Fruit fly (Drosophila melanogaster) whole organism, embryonic: ENCODE results near the gene Uba4.

Source experiments
- Awh ChIP-seq: fragments of 200-800 bp; sonication (Bioruptor generic); IDR thresholded peaks from 2 replicates; pipeline ENCODE4, ENCODE4 v1.3.6; 2022; ENCODE audit warnings: missing biosample characterization, missing genetic modification characterization
- Bteb2 ChIP-seq: fragments of 200-800 bp; sonication (Bioruptor generic); optimal IDR thresholded peaks from 2 replicates; lab custom pipeline; 2016; ENCODE audit warnings: missing biosample characterization, missing genetic modification characterization
- C15 ChIP-seq: fragments of 200-800 bp; sonication (Bioruptor generic); IDR thresholded peaks from 3 replicates; pipeline ENCODE4 v1.3.6; 2022; ENCODE audit warnings: missing biosample characterization, missing genetic modification characterization
- CG10267 ChIP-seq: fragments of 200-800 bp; sonication (Bioruptor generic); optimal IDR thresholded peaks from 2 replicates; lab custom pipeline; 2018; ENCODE audit warnings: missing biosample characterization, mild to moderate bottlenecking, missing genetic modification characterization, moderate library complexity
- CG10321 ChIP-seq: fragments of 200-800 bp; sonication (Bioruptor generic); IDR thresholded peaks from 2 replicates; pipeline ENCODE4 v1.3.6; 2022; ENCODE audit warnings: missing biosample characterization, missing genetic modification characterization
- CG10979 ChIP-seq: fragments of 200-800 bp; sonication (Bioruptor generic); optimal IDR thresholded peaks from 2 replicates; lab custom pipeline; 2018; ENCODE audit warnings: missing biosample characterization, mild to moderate bottlenecking, missing genetic modification characterization, moderate library complexity
- CG11456 ChIP-seq: fragments of 200-800 bp; sonication (Bioruptor generic); IDR thresholded peaks from 3 replicates; pipeline ENCODE4 v1.3.6; 2022; ENCODE audit warnings: missing biosample characterization, missing genetic modification characterization
- CG11504 ChIP-seq: fragments of 200-800 bp; sonication (Bioruptor generic); optimal IDR thresholded peaks from 3 replicates; lab custom pipeline; 2019; ENCODE audit warnings: missing biosample characterization, mild to moderate bottlenecking, missing genetic modification characterization, moderate library complexity
- CG11696 ChIP-seq: fragments of 200-800 bp; sonication (Bioruptor generic); IDR thresholded peaks from 2 replicates; pipeline ENCODE4 v1.3.6; 2022; ENCODE audit warnings: missing biosample characterization, missing genetic modification characterization
- CG1603 ChIP-seq: fragments of 200-800 bp; sonication (Bioruptor generic); optimal IDR thresholded peaks from 2 replicates; lab custom pipeline; 2019; ENCODE audit warnings: missing biosample characterization, mild to moderate bottlenecking, missing genetic modification characterization, moderate library complexity
- CG16863 ChIP-seq: fragments of 200-800 bp; sonication (Bioruptor generic); optimal IDR thresholded peaks from 3 replicates; lab custom pipeline; 2016; ENCODE audit warnings: missing biosample characterization, missing genetic modification characterization
- CG2678 ChIP-seq: fragments of 200-800 bp; sonication (Bioruptor generic); optimal IDR thresholded peaks from 3 replicates; lab custom pipeline; 2019; ENCODE audit warnings: missing biosample characterization, mild to moderate bottlenecking, missing genetic modification characterization, moderate library complexity
- CG30403 ChIP-seq: fragments of 200-800 bp; sonication (Bioruptor generic); optimal IDR thresholded peaks from 3 replicates; lab custom pipeline; 2016; ENCODE audit warnings: missing biosample characterization, missing genetic modification characterization
- CG31441 ChIP-seq: fragments of 200-800 bp; sonication (Bioruptor generic); IDR thresholded peaks from 2 replicates; pipeline ENCODE4 v1.3.6; 2022; ENCODE audit warnings: missing biosample characterization, missing genetic modification characterization
- CG32532 ChIP-seq: fragments of 200-800 bp; sonication (Bioruptor generic); IDR thresholded peaks from 2 replicates; pipeline ENCODE4 v1.3.6; 2022; ENCODE audit warnings: missing biosample characterization, missing genetic modification characterization
- CG34224 ChIP-seq: fragments of 200-800 bp; sonication (Bioruptor generic); IDR thresholded peaks from 3 replicates; pipeline ENCODE4 v1.3.6; 2022; ENCODE audit warnings: missing biosample characterization, missing genetic modification characterization; ENCODE audit not compliant: partially characterized antibody
- CG4424 ChIP-seq: fragments of 200-800 bp; sonication (Bioruptor generic); optimal IDR thresholded peaks from 3 replicates; lab custom pipeline; 2016; ENCODE audit warnings: missing biosample characterization, missing genetic modification characterization
- CG4820 ChIP-seq: fragments of 200-800 bp; sonication (Bioruptor generic); optimal IDR thresholded peaks from 3 replicates; lab custom pipeline; 2016; ENCODE audit warnings: missing biosample characterization, missing genetic modification characterization
- CG6254 ChIP-seq: fragments of 200-800 bp; sonication (Bioruptor generic); optimal IDR thresholded peaks from 3 replicates; lab custom pipeline; 2017; ENCODE audit warnings: mild to moderate bottlenecking, missing biosample characterization, missing genetic modification reagents, missing genetic modification characterization
- CG6689 ChIP-seq: fragments of 200-800 bp; sonication (Bioruptor generic); IDR thresholded peaks from 2 replicates; pipeline ENCODE4 v1.3.6; 2022; ENCODE audit warnings: missing biosample characterization, missing genetic modification characterization
- CG8388 ChIP-seq: fragments of 200-800 bp; sonication (Bioruptor generic); optimal IDR thresholded peaks from 2 replicates; lab custom pipeline; 2019; ENCODE audit warnings: missing biosample characterization, mild to moderate bottlenecking, missing genetic modification characterization, moderate library complexity
- CG8924 ChIP-seq: fragments of 200-800 bp; optimal IDR thresholded peaks from 3 replicates; lab custom pipeline; 2019; ENCODE audit warnings: missing biosample characterization, mild to moderate bottlenecking, missing genetic modification characterization, moderate library complexity
- CG9727 ChIP-seq: fragments of 200-800 bp; sonication (Bioruptor generic); optimal IDR thresholded peaks from 3 replicates; lab custom pipeline; 2017; ENCODE audit warnings: missing biosample characterization, mild to moderate bottlenecking, missing genetic modification characterization
- CG9932 ChIP-seq: fragments of 200-800 bp; sonication (Bioruptor generic); IDR thresholded peaks from 2 replicates; pipeline ENCODE4 v1.3.6; 2022; ENCODE audit warnings: missing biosample characterization, missing genetic modification characterization
- Drgx ChIP-seq: fragments of 200-800 bp; sonication (Bioruptor generic); IDR thresholded peaks from 2 replicates; pipeline ENCODE4 v1.3.6; 2022; ENCODE audit warnings: missing biosample characterization, missing genetic modification characterization
- Hand ChIP-seq: fragments of 200-800 bp; sonication (Bioruptor generic); optimal IDR thresholded peaks from 2 replicates; lab custom pipeline; 2017; ENCODE audit warnings: mild to moderate bottlenecking, missing biosample characterization, missing genetic modification reagents, missing genetic modification characterization
- Hmr ChIP-seq: fragments of 200-800 bp; sonication (Bioruptor generic); optimal IDR thresholded peaks from 3 replicates; lab custom pipeline; 2017; ENCODE audit warnings: mild to moderate bottlenecking, missing biosample characterization, missing genetic modification reagents, missing genetic modification characterization
- Hr3 ChIP-seq: fragments of 200-800 bp; sonication (Bioruptor generic); optimal IDR thresholded peaks from 3 replicates; lab custom pipeline; 2016; ENCODE audit warnings: missing biosample characterization, missing genetic modification characterization
- Hr51 ChIP-seq, 2 experiments: fragments of 200-800 bp; sonication (Bioruptor generic); optimal IDR thresholded peaks; 2 replicates in 1 of 2; 3 replicates in 1 of 2; lab custom pipeline; 2016 to 2018; ENCODE audit warnings: missing biosample characterization in 2 of 2, missing genetic modification characterization in 2 of 2, mild to moderate bottlenecking in 1 of 2, moderate library complexity in 1 of 2
- Nf-YC ChIP-seq: fragments of 200-800 bp; optimal IDR thresholded peaks from 3 replicates; lab custom pipeline; 2019; ENCODE audit warnings: missing biosample characterization, mild to moderate bottlenecking, missing genetic modification characterization, moderate library complexity
- Ptx1 ChIP-seq: fragments of 200-800 bp; sonication (Bioruptor generic); IDR thresholded peaks from 2 replicates; pipeline ENCODE4 v1.3.6; 2022; ENCODE audit warnings: missing biosample characterization, missing genetic modification characterization
- Sox102F ChIP-seq: fragments of 200-800 bp; sonication (Bioruptor generic); optimal IDR thresholded peaks from 2 replicates; lab custom pipeline; 2018; ENCODE audit warnings: missing biosample characterization, mild to moderate bottlenecking, missing genetic modification characterization, moderate library complexity
- Spps ChIP-seq: fragments of 200-800 bp; sonication (Bioruptor generic); optimal IDR thresholded peaks from 2 replicates; lab custom pipeline; 2018; ENCODE audit warnings: missing biosample characterization, mild to moderate bottlenecking, missing genetic modification characterization
- Xrp1 ChIP-seq: fragments of 200-800 bp; sonication (Bioruptor generic); IDR thresholded peaks from 2 replicates; pipeline ENCODE4 v1.3.6; 2022; ENCODE audit warnings: missing biosample characterization, missing genetic modification characterization
- esg ChIP-seq: fragments of 200-800 bp; sonication (Bioruptor generic); conservative IDR thresholded peaks from 2 replicates; pipeline ENCODE4 v1.3.6; 2022; ENCODE audit warnings: missing biosample characterization, missing genetic modification characterization
- fd96Cb ChIP-seq: fragments of 200-800 bp; sonication (Bioruptor generic); optimal IDR thresholded peaks from 2 replicates; lab custom pipeline; 2018; ENCODE audit warnings: missing biosample characterization, mild to moderate bottlenecking, missing genetic modification characterization, moderate library complexity
- gsb-n ChIP-seq: fragments of 200-800 bp; sonication (Bioruptor generic); optimal IDR thresholded peaks from 3 replicates; lab custom pipeline; 2018; ENCODE audit warnings: missing biosample characterization, mild to moderate bottlenecking, missing genetic modification characterization
- klu ChIP-seq: fragments of 200-800 bp; sonication (Bioruptor generic); IDR thresholded peaks from 2 replicates; pipeline ENCODE4 v1.3.6; 2022; ENCODE audit warnings: missing biosample characterization, missing genetic modification characterization
- lola ChIP-seq, 3 experiments: fragments of >200 bp in 2 of 3; fragments of 200-800 bp in 1 of 3; sonication (Bioruptor generic) in 1 of 3; optimal IDR thresholded peaks; 2 replicates each; lab custom pipeline; 2017 to 2019; ENCODE audit warnings: missing biosample characterization in 3 of 3, missing genetic modification characterization in 3 of 3, mild to moderate bottlenecking in 1 of 3, moderate library complexity in 1 of 3
- prd ChIP-seq, 3 experiments: fragments of >200 bp in 2 of 3; fragments of 200-800 bp in 1 of 3; sonication (Bioruptor generic) in 1 of 3; optimal IDR thresholded peaks in 2 of 3; IDR thresholded peaks in 1 of 3; 2 replicates in 2 of 3; 3 replicates in 1 of 3; pipeline versions ENCODE4 v1.3.6 to Lab custom; 2017 to 2022; ENCODE audit warnings: missing biosample characterization in 1 of 3, missing genetic modification characterization in 1 of 3
- ranshi ChIP-seq: fragments of 200-800 bp; sonication (Bioruptor generic); IDR thresholded peaks from 2 replicates; pipeline ENCODE4 v1.3.6; 2022; ENCODE audit warnings: missing biosample characterization, missing genetic modification characterization
- schlank ChIP-seq: fragments of 200-800 bp; sonication (Bioruptor generic); optimal IDR thresholded peaks from 2 replicates; lab custom pipeline; 2018; ENCODE audit warnings: missing biosample characterization, mild to moderate bottlenecking, missing genetic modification characterization
- sens ChIP-seq: fragments of 200-800 bp; sonication (Bioruptor generic); peaks from one replicate; lab custom pipeline; 2016; ENCODE audit warnings: missing biosample characterization, missing genetic modification characterization
- seq ChIP-seq: fragments of 200-800 bp; sonication (Bioruptor generic); IDR thresholded peaks from 2 replicates; pipeline ENCODE4 v1.3.6; 2022; ENCODE audit warnings: missing biosample characterization, missing genetic modification characterization
- sisA ChIP-seq: fragments of 200-800 bp; sonication (Bioruptor generic); IDR thresholded peaks from 2 replicates; pipeline ENCODE4 v1.3.6; 2022; ENCODE audit warnings: missing biosample characterization, missing genetic modification characterization
- tap ChIP-seq: fragments of 200-800 bp; optimal IDR thresholded peaks from 3 replicates; lab custom pipeline; 2019; ENCODE audit warnings: missing biosample characterization, mild to moderate bottlenecking, missing genetic modification characterization, moderate library complexity
- unpg ChIP-seq: fragments of 200-800 bp; sonication (Bioruptor generic); optimal IDR thresholded peaks from 3 replicates; lab custom pipeline; 2018; ENCODE audit warnings: missing biosample characterization, mild to moderate bottlenecking, missing genetic modification characterization, moderate library complexity
- z ChIP-seq: fragments of 200-800 bp; sonication (Bioruptor generic); IDR thresholded peaks from 3 replicates; pipeline ENCODE4 v1.3.6; 2022; ENCODE audit warnings: missing biosample characterization, missing genetic modification characterization
- zen ChIP-seq: fragments of 200-800 bp; sonication (Bioruptor generic); optimal IDR thresholded peaks from 3 replicates; lab custom pipeline; 2018; ENCODE audit warnings: missing biosample characterization, mild to moderate bottlenecking, missing genetic modification characterization, moderate library complexity
- zen2 ChIP-seq: fragments of 200-800 bp; sonication (Bioruptor generic); IDR thresholded peaks from 3 replicates; pipeline ENCODE4 v1.3.6; 2022; ENCODE audit warnings: missing biosample characterization, missing genetic modification characterization; ENCODE audit not compliant: partially characterized antibody

The Uba4 gene

dm6 chr2L:8471667-8472066 lies 45.5 kb upstream of the Uba4 start (continued):
- TF ChIP-seq CG10979 (tag; lab: Kevin White, UChicago): peak; percentile 76
- TF ChIP-seq prd (optimal IDR thresholded peaks at IDR 0.05; lab: Kevin White, UChicago): no peak
- peak; percentile 61; the same call in 2 of the 3 replicates for TF ChIP-seq prd (GFP tag; IDR thresholded peaks at IDR 0.05; lab: Robert Waterston, UW)
- TF ChIP-seq unpg (GFP tag; lab: Kevin White, UChicago): peak; percentile 32
- TF ChIP-seq Hmr (GFP tag; lab: Kevin White, UChicago): no peak
- peak; percentile 49 for TF ChIP-seq CG8388
- peak; percentile 39; the same call in 1 of the 2 replicates for TF ChIP-seq CG11696
- peak; percentile 40 for TF ChIP-seq CG8924 (tag; lab: Kevin White, UChicago)
- TF ChIP-seq CG34224 (GFP tag; lab: Robert Waterston, UW): no peak
- no peak for TF ChIP-seq CG32532 (GFP tag; lab: Robert Waterston, UW)
- peak; percentile 42 for TF ChIP-seq CG2678 (tag; lab: Kevin White, UChicago)
- TF ChIP-seq Drgx: peak; percentile 47; the same call in 1 of the 2 replicates
- no peak for TF ChIP-seq CG11456 (GFP tag; lab: Robert Waterston, UW)
- peak; percentile 63 for TF ChIP-seq Xrp1 (GFP tag; lab: Robert Waterston, UW)
- no peak for TF ChIP-seq klu (GFP tag; lab: Robert Waterston, UW)
- peak; percentile 84 for TF ChIP-seq sens (GFP tag; lab: Kevin White, UChicago)
- TF ChIP-seq Nf-YC (tag; lab: Kevin White, UChicago): no peak
- no peak for TF ChIP-seq CG10321
- TF ChIP-seq CG9932 (GFP tag; lab: Robert Waterston, UW): no peak
- TF ChIP-seq tap (tag; lab: Kevin White, UChicago): peak; percentile 11
- peak; percentile 29 for TF ChIP-seq CG30403 (GFP tag; lab: Kevin White, UChicago)
- peak; percentile 29 for TF ChIP-seq CG6254 (GFP tag; lab: Kevin White, UChicago)
- no peak for TF ChIP-seq Bteb2 (GFP tag; lab: Kevin White, UChicago)
- peak; percentile 15 for TF ChIP-seq Hr3 (GFP tag; lab: Kevin White, UChicago)
- peak; percentile 60 for TF ChIP-seq CG9727 (GFP tag; lab: Kevin White, UChicago)
- peak; percentile 50 for TF ChIP-seq gsb-n
- TF ChIP-seq CG6689 (GFP tag; lab: Robert Waterston, UW): peak; percentile 62
- peak; percentile 32; the same call in 1 of the 2 replicates for TF ChIP-seq Ptx1 (GFP tag; lab: Robert Waterston, UW)
- no peak for TF ChIP-seq CG16863 (GFP tag; lab: Kevin White, UChicago)
- no peak for TF ChIP-seq Hand
- peak; percentile 50 for TF ChIP-seq CG11504
- TF ChIP-seq Awh (GFP tag; lab: Robert Waterston, UW): 0 out of 2 replicates have a peak, but pooled peaks have one; percentile 15
- peak; percentile 41 for TF ChIP-seq CG10267
- no peak for TF ChIP-seq seq (GFP tag; lab: Robert Waterston, UW)
- peak; percentile 17; the same call in 1 of the 2 replicates for TF ChIP-seq sisA (GFP tag; lab: Robert Waterston, UW)
- peak in 1 of 2 experiments; percentile 25 for TF ChIP-seq Hr51 (GFP tag; optimal IDR thresholded peaks at IDR 0.05; lab: Kevin White, UChicago)
- peak; percentile 45; the same call in 1 of the 2 replicates for TF ChIP-seq CG31441 (GFP tag; lab: Robert Waterston, UW)
- TF ChIP-seq CG1603 (tag; lab: Kevin White, UChicago): peak; percentile 10
- peak; percentile 58 for TF ChIP-seq fd96Cb
- TF ChIP-seq zen (tag; lab: Kevin White, UChicago): peak; percentile 60
- TF ChIP-seq Sox102F (GFP tag; lab: Kevin White, UChicago): peak; percentile 36
- no peak for TF ChIP-seq C15 (GFP tag; lab: Robert Waterston, UW)
- 0 out of 2 replicates have a peak, but pooled peaks have one; percentile 19 for TF ChIP-seq esg
- peak in 1 of 3 experiments; percentile 74 for TF ChIP-seq lola (GFP tag; optimal IDR thresholded peaks at IDR 0.05; lab: Kevin White, UChicago)
- peak; percentile 38 for TF ChIP-seq Spps (tag; lab: Kevin White, UChicago)
- peak; percentile 44 for TF ChIP-seq CG4424
- no peak for TF ChIP-seq zen2 (GFP tag; lab: Robert Waterston, UW)
- TF ChIP-seq ranshi (GFP tag; lab: Robert Waterston, UW): no peak
- peak; percentile 50 for TF ChIP-seq CG4820 (GFP tag; lab: Kevin White, UChicago)
- no peak for TF ChIP-seq z
- no peak for TF ChIP-seq schlank (tag; lab: Kevin White, UChicago)
